Fruit fly (Drosophila melanogaster) whole organism, pupa: ENCODE data around the gene CG14742.

Source experiments
- CG10348 ChIP-seq: fragments of 200-800 bp; sonication (Bioruptor generic); IDR thresholded peaks from 2 replicates; pipeline ENCODE4 v1.3.6; 2022; ENCODE audit warnings: missing biosample characterization, missing genetic modification characterization
- CG13204 ChIP-seq: fragments of 200-800 bp; sonication (Bioruptor generic); optimal IDR thresholded peaks from 2 replicates; lab custom pipeline; 2018; ENCODE audit warnings: missing biosample characterization, mild to moderate bottlenecking, missing genetic modification characterization, moderate library complexity
- CG17806 ChIP-seq: fragments of 200-800 bp; sonication (Bioruptor generic); optimal IDR thresholded peaks from 2 replicates; lab custom pipeline; 2018; ENCODE audit warnings: missing biosample characterization, mild to moderate bottlenecking, missing genetic modification characterization, moderate library complexity
- CG32121 ChIP-seq: fragments of 200-800 bp; sonication (Bioruptor generic); IDR thresholded peaks from 2 replicates; pipeline ENCODE4 v1.3.6; 2022; ENCODE audit warnings: missing biosample characterization, missing genetic modification characterization
- CG34367 ChIP-seq: fragments of 200-800 bp; sonication (Bioruptor generic); optimal IDR thresholded peaks from 2 replicates; lab custom pipeline; 2018; ENCODE audit warnings: missing biosample characterization, mild to moderate bottlenecking, missing genetic modification characterization
- CG8159 ChIP-seq: fragments of 200-800 bp; sonication (Bioruptor generic); optimal IDR thresholded peaks from 3 replicates; lab custom pipeline; 2018; ENCODE audit warnings: missing biosample characterization, mild to moderate bottlenecking, missing genetic modification characterization, moderate library complexity
- CG8301 ChIP-seq: fragments of 200-800 bp; sonication (Bioruptor generic); optimal IDR thresholded peaks from 2 replicates; lab custom pipeline; 2018; ENCODE audit warnings: missing biosample characterization, mild to moderate bottlenecking, missing genetic modification characterization
- Snoo ChIP-seq: fragments of 200-800 bp; sonication (Bioruptor generic); optimal IDR thresholded peaks from 3 replicates; lab custom pipeline; 2017; ENCODE audit warnings: missing biosample characterization, mild to moderate bottlenecking, missing genetic modification characterization, inconsistent platforms

DNA sequence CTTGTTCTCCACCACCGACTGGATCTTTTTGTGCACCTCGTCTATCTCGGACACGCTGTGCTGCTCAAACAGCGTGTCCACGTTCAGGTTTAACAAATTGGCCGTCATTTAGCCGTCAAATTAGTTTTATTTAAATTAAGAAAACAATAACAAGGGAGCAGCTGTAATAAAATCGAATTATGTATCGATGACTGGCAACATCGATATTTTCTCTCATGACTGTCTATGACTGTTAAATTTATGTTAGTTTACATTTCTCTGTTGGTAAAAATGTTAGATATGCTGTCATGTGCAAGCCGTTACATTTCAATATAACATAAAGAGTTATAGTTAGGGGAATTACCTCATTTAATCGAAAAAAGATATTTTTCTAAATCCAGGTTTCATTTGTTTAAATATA lies 5.2 kb downstream of the CG14742 start, which contains the start of gene Cog1:
- TF ChIP-seq CG13204 (no peak), CG34367 (tag; lab: Kevin White, UChicago) (no peak), CG8159 (tag; lab: Kevin White, UChicago) (no peak), CG10348 (GFP tag; lab: Robert Waterston, UW) (no peak), CG17806 (tag; lab: Kevin White, UChicago) (no peak), CG8301 (no peak), Snoo (no peak), CG32121 (no peak)
